Worm (Caenorhabditis elegans) whole organism, early embryonic: Measurements from ENCODE around the gene F37A8.1.

Experiments used
- F13C5.2 ChIP-seq: sonication (generic microtip); optimal IDR thresholded peaks from 2 replicates; lab custom pipeline; 2017; ENCODE audit warnings: mild to moderate bottlenecking, missing genetic modification characterization, inconsistent platforms, missing compliant biosample characterization
- ama-1 ChIP-seq: fragments of 150-350 bp; optimal IDR thresholded peaks from 2 replicates; lab custom pipeline; 2014
- flt-1 ChIP-seq: fragments of 200-800 bp; sonication (Bioruptor generic); IDR thresholded peaks from 2 replicates; pipeline ENCODE4 v1.3.6; 2022; ENCODE audit warnings: missing genetic modification characterization, missing compliant biosample characterization
- hmbx-1 ChIP-seq: sonication (generic microtip); optimal IDR thresholded peaks from 2 replicates; lab custom pipeline; 2016; ENCODE audit warnings: mild to moderate bottlenecking, missing genetic modification characterization, missing compliant biosample characterization
- scrt-1 ChIP-seq: fragments of 200-800 bp; sonication (Bioruptor generic); IDR thresholded peaks from 2 replicates; pipeline ENCODE4 v1.3.6; 2022; ENCODE audit warnings: missing genetic modification characterization, missing compliant biosample characterization
- tbx-11 ChIP-seq: fragments of 200-800 bp; sonication (Bioruptor generic); IDR thresholded peaks from 2 replicates; pipeline ENCODE4 v1.3.6; 2022; ENCODE audit warnings: missing genetic modification characterization, missing compliant biosample characterization
- tra-4 ChIP-seq: sonication (generic microtip); optimal IDR thresholded peaks from 2 replicates; lab custom pipeline; 2017; ENCODE audit warnings: missing genetic modification characterization, missing compliant biosample characterization

DNA sequence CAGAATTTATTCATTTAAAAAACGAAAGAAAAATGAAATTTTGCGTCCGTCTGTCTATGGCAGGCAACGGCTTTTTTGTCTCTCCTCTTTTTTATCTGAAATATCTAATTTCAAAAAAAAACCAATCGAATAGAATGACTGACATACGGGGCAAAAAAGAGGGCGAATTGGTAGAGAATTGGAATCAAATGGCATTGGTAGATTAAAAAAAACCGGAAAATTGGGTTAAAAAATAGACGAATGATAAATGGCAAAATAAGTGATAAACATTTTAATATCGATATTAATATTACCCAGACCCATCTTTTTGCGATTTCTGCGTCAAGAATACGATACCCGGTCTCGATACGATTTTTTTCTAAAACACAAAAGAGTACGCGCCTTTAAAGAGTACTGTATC is 26.7 kb upstream of the F37A8.1 start, which contains the start of gene tir-1:
- TF ChIP-seq F13C5.2 (no peak), ama-1 (lab: Kevin White, UChicago) (no peak), scrt-1 (no peak), hmbx-1 (tag; lab: Kevin White, UChicago) (no peak), tbx-11 (GFP tag; lab: Robert Waterston, UW) (no peak), flt-1 (GFP tag; lab: Robert Waterston, UW) (no peak), tra-4 (tag; lab: Kevin White, UChicago) (no peak)
